Worm (Caenorhabditis elegans) whole organism, L4 larva: ENCODE measurements around the gene xol-1.

ENCODE experiments used
- ama-1 ChIP-seq: fragments of 150-350 bp; optimal IDR thresholded peaks from 2 replicates; lab custom pipeline; 2014; ENCODE audit warnings: inconsistent platforms, mixed read lengths
- ceh-28 ChIP-seq: fragments of 150-350 bp; optimal IDR thresholded peaks from 2 replicates; lab custom pipeline; 2014; ENCODE audit warnings: missing biosample characterization, missing genetic modification reagents, missing genetic modification characterization
- lin-39 ChIP-seq: fragments of 150-350 bp; optimal IDR thresholded peaks from 2 replicates; lab custom pipeline; 2014; ENCODE audit warnings: missing biosample characterization, missing genetic modification reagents, missing genetic modification characterization
- madf-9 ChIP-seq: fragments of 200-800 bp; sonication (Bioruptor generic); conservative IDR thresholded peaks from 2 replicates; pipeline ENCODE4 v1.3.6; 2022; ENCODE audit warnings: missing genetic modification reagents, missing genetic modification characterization, missing compliant biosample characterization
- nhr-102 ChIP-seq: sonication (generic microtip); optimal IDR thresholded peaks from 2 replicates; lab custom pipeline; 2016; ENCODE audit warnings: mild to moderate bottlenecking, missing genetic modification characterization, moderate library complexity, missing compliant biosample characterization
- nhr-11 ChIP-seq: fragments of 150-350 bp; optimal IDR thresholded peaks from 2 replicates; lab custom pipeline; 2014; ENCODE audit warnings: missing biosample characterization, missing genetic modification characterization
- nhr-237 ChIP-seq: sonication (generic microtip); optimal IDR thresholded peaks from 2 replicates; lab custom pipeline; 2017; ENCODE audit warnings: missing biosample characterization, missing genetic modification characterization
- ztf-11 ChIP-seq: fragments of 150-350 bp; optimal IDR thresholded peaks from 2 replicates; lab custom pipeline; 2014; ENCODE audit warnings: missing biosample characterization, missing genetic modification characterization

- TF ChIP-seq ztf-11 (tag; lab: Kevin White, UChicago) (no peak), ama-1 (lab: Kevin White, UChicago) (no peak), nhr-237 (tag; lab: Kevin White, UChicago) (no peak), nhr-102 (tag; lab: Kevin White, UChicago) (no peak), nhr-11 (tag; lab: Kevin White, UChicago) (no peak), ceh-28 (no peak), lin-39 (tag; lab: Kevin White, UChicago) (no peak), madf-9 (GFP tag; lab: Robert Waterston, UW) (no peak)
Observed at ce11 chrX:8027509-8027908, 13.6 kb upstream of the xol-1 start.
